Fruit fly (Drosophila melanogaster) whole organism, wandering third instar larva: Measurements from ENCODE around the gene CG3176.

Experiments
- CG9705 ChIP-seq: fragments of 200-800 bp; sonication (Bioruptor generic); optimal IDR thresholded peaks from 2 replicates; lab custom pipeline; 2018; ENCODE audit warnings: missing biosample characterization, mild to moderate bottlenecking, missing genetic modification characterization
- Hnf4 ChIP-seq: fragments of 200-800 bp; sonication (Bioruptor generic); optimal IDR thresholded peaks from 2 replicates; lab custom pipeline; 2016; ENCODE audit warnings: missing biosample characterization, mild to moderate bottlenecking, missing genetic modification characterization
- Mio ChIP-seq: sonication (Bioruptor generic); optimal IDR thresholded peaks from 2 replicates; lab custom pipeline; 2016; ENCODE audit warnings: missing biosample characterization, missing genetic modification characterization
- Myc ChIP-seq: fragments of >200 bp; optimal IDR thresholded peaks from 2 replicates; lab custom pipeline; 2017
- N ChIP-seq: fragments of >200 bp; optimal IDR thresholded peaks from 2 replicates; lab custom pipeline; 2018; ENCODE audit warnings: missing biosample characterization, missing external identifiers, missing genetic modification characterization
- Rel ChIP-seq, 2 experiments: fragments of 200-800 bp; sonication (Bioruptor generic) in 1 of 2; optimal IDR thresholded peaks; 2 replicates in 1 of 2; 3 replicates in 1 of 2; lab custom pipeline; 2016 to 2019; ENCODE audit warnings: mild to moderate bottlenecking in 2 of 2, missing biosample characterization in 2 of 2, missing genetic modification characterization in 2 of 2, moderate library complexity in 1 of 2
- Sp1 ChIP-seq: fragments of 200-800 bp; sonication (Bioruptor generic); optimal IDR thresholded peaks from 3 replicates; lab custom pipeline; 2019; ENCODE audit warnings: missing biosample characterization, mild to moderate bottlenecking, missing genetic modification characterization, moderate library complexity
- brk ChIP-seq: fragments of 200-800 bp; sonication (Bioruptor generic); optimal IDR thresholded peaks from 2 replicates; lab custom pipeline; 2016; ENCODE audit warnings: missing biosample characterization, mild to moderate bottlenecking, missing genetic modification characterization
- foxo ChIP-seq, 2 experiments: fragments of 200-800 bp; sonication (Bioruptor generic); optimal IDR thresholded peaks; 2 replicates in 1 of 2; 3 replicates in 1 of 2; lab custom pipeline; 2016 to 2017; ENCODE audit warnings: missing biosample characterization in 2 of 2, missing genetic modification characterization in 2 of 2
- fru ChIP-seq: fragments of 200-800 bp; sonication (Bioruptor generic); optimal IDR thresholded peaks from 3 replicates; lab custom pipeline; 2016; ENCODE audit warnings: missing biosample characterization, mild to moderate bottlenecking, missing genetic modification characterization
- jim ChIP-seq: fragments of 175-275, 200-325 bp; sonication (Bioruptor generic); optimal IDR thresholded peaks from 2 replicates; lab custom pipeline; 2016; ENCODE audit warnings: missing biosample characterization, mild to moderate bottlenecking, missing genetic modification characterization
- usp ChIP-seq: fragments of >200 bp; optimal IDR thresholded peaks from 2 replicates; lab custom pipeline; 2017; ENCODE audit warnings: missing biosample characterization, missing genetic modification characterization

DNA sequence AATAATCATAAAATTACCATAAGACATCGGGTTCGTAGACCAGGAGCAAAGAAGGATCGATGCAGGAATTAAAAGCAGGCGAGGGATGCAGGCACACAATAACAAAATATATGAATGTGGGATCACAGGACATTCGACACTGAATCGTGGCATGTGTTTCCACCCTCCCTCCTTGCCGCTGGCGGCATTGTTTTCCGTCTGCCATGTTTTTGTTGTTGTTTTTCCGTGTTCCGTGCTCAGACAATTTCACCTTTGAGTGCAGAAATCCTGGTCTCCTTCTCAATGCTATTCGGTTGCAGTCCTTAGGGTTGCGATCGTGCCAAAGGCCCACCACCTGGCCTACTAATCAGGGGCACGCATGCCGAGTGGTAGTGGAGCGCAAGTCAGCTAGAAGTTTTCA lies 43.9 kb downstream of the CG3176 start:
- no peak for TF ChIP-seq N (GFP tag; lab: Kevin White, UChicago)
- TF ChIP-seq Mio (GFP tag; lab: Kevin White, UChicago), result no peak
- no peak for TF ChIP-seq brk (GFP tag; lab: Kevin White, UChicago)
- no peak for TF ChIP-seq Sp1 (GFP tag; lab: Kevin White, UChicago)
- TF ChIP-seq Rel (GFP tag; optimal IDR thresholded peaks at IDR 0.05; lab: Kevin White, UChicago), result no peak
- TF ChIP-seq Rel (tag; optimal IDR thresholded peaks at IDR 0.05; lab: Kevin White, UChicago), result no peak
- no peak for TF ChIP-seq jim (GFP tag; lab: Kevin White, UChicago)
- TF ChIP-seq usp, result no peak
- TF ChIP-seq Hnf4 (GFP tag; lab: Kevin White, UChicago), result no peak
- TF ChIP-seq CG9705 (GFP tag; lab: Kevin White, UChicago), result no peak
- TF ChIP-seq fru, result no peak
- no peak for TF ChIP-seq foxo (GFP tag; optimal IDR thresholded peaks at IDR 0.05; lab: Kevin White, UChicago)
- no peak for TF ChIP-seq Myc (lab: Kevin White, UChicago)
